Fruit fly (Drosophila melanogaster) whole organism, embryonic: Measurements from ENCODE around the gene Vps13D.

Experiments
- Aef1 ChIP-seq: fragments of 200-800 bp; sonication (Bioruptor generic); IDR thresholded peaks from 3 replicates; pipeline ENCODE4 v1.3.6; 2022; ENCODE audit warnings: missing biosample characterization, missing genetic modification characterization
- B-H2 ChIP-seq: fragments of 200-800 bp; sonication (Bioruptor generic); optimal IDR thresholded peaks from 2 replicates; lab custom pipeline; 2018; ENCODE audit warnings: missing biosample characterization, mild to moderate bottlenecking, missing genetic modification characterization
- C15 ChIP-seq: fragments of 200-800 bp; sonication (Bioruptor generic); IDR thresholded peaks from 3 replicates; pipeline ENCODE4 v1.3.6; 2022; ENCODE audit warnings: missing biosample characterization, missing genetic modification characterization
- CG1024 ChIP-seq: fragments of 200-800 bp; sonication (Bioruptor generic); IDR thresholded peaks from 2 replicates; pipeline ENCODE4 v1.3.6; 2022; ENCODE audit warnings: missing biosample characterization, missing genetic modification characterization
- CG10565 ChIP-seq: fragments of 200-800 bp; sonication (Bioruptor generic); optimal IDR thresholded peaks from 3 replicates; lab custom pipeline; 2016; ENCODE audit warnings: missing biosample characterization, mild to moderate bottlenecking, missing genetic modification characterization
- CG11723 ChIP-seq: fragments of 200-800 bp; sonication (Bioruptor generic); optimal IDR thresholded peaks from 2 replicates; lab custom pipeline; 2017; ENCODE audit warnings: missing biosample characterization, mild to moderate bottlenecking, missing genetic modification characterization
- CG12155 ChIP-seq: fragments of 200-800 bp; sonication (Bioruptor generic); optimal IDR thresholded peaks from 3 replicates; lab custom pipeline; 2016; ENCODE audit warnings: missing biosample characterization, missing genetic modification characterization
- CG12942 ChIP-seq: fragments of 200-800 bp; sonication (Bioruptor generic); optimal IDR thresholded peaks from 3 replicates; lab custom pipeline; 2016; ENCODE audit warnings: missing biosample characterization, missing genetic modification characterization
- CG1529 ChIP-seq: fragments of 200-800 bp; sonication (Bioruptor generic); optimal IDR thresholded peaks from 3 replicates; lab custom pipeline; 2018; ENCODE audit warnings: missing biosample characterization, missing genetic modification characterization
- CG16813 ChIP-seq: fragments of 200-800 bp; sonication (Bioruptor generic); IDR thresholded peaks from 3 replicates; pipeline ENCODE4 v1.3.6; 2022; ENCODE audit warnings: missing biosample characterization, missing genetic modification characterization; ENCODE audit not compliant: partially characterized antibody
- CG18476 ChIP-seq: fragments of 200-800 bp; sonication (Bioruptor generic); optimal IDR thresholded peaks from 2 replicates; lab custom pipeline; 2016; ENCODE audit warnings: missing biosample characterization, mild to moderate bottlenecking, missing genetic modification characterization
- CG18619 ChIP-seq: fragments of 200-800 bp; sonication (Bioruptor generic); optimal IDR thresholded peaks from 3 replicates; lab custom pipeline; 2017; ENCODE audit warnings: missing biosample characterization, mild to moderate bottlenecking, missing genetic modification characterization
- CG2202 ChIP-seq: fragments of 200-800 bp; sonication (Bioruptor generic); optimal IDR thresholded peaks from 2 replicates; lab custom pipeline; 2018; ENCODE audit warnings: missing biosample characterization, mild to moderate bottlenecking, missing genetic modification characterization
- CG33213 ChIP-seq: fragments of 200-800 bp; sonication (Bioruptor generic); optimal IDR thresholded peaks from 3 replicates; lab custom pipeline; 2016; ENCODE audit warnings: missing biosample characterization, missing genetic modification characterization
- CG34376 ChIP-seq: fragments of 200-800 bp; sonication (Bioruptor generic); optimal IDR thresholded peaks from 2 replicates; lab custom pipeline; 2018; ENCODE audit warnings: missing biosample characterization, mild to moderate bottlenecking, missing genetic modification characterization
- CG3847 ChIP-seq: fragments of 200-800 bp; sonication (Bioruptor generic); IDR thresholded peaks from 2 replicates; pipeline ENCODE4 v1.3.6; 2022; ENCODE audit warnings: missing biosample characterization, missing genetic modification characterization
- CG5953 ChIP-seq: fragments of 200-800 bp; sonication (Bioruptor generic); IDR thresholded peaks from 2 replicates; pipeline ENCODE4 v1.3.6; 2022; ENCODE audit warnings: missing biosample characterization, missing genetic modification characterization
- CG7357 ChIP-seq: fragments of 200-800 bp; sonication (Bioruptor generic); IDR thresholded peaks from 3 replicates; pipeline ENCODE4 v1.3.6; 2022; ENCODE audit warnings: missing biosample characterization, missing genetic modification characterization
- CG8478 ChIP-seq: fragments of >200 bp; optimal IDR thresholded peaks from 2 replicates; lab custom pipeline; 2018
- CG8924 ChIP-seq: fragments of 200-800 bp; optimal IDR thresholded peaks from 3 replicates; lab custom pipeline; 2019; ENCODE audit warnings: missing biosample characterization, mild to moderate bottlenecking, missing genetic modification characterization, moderate library complexity
- Deaf1 ChIP-seq: fragments of 200-800 bp; optimal IDR thresholded peaks from 3 replicates; lab custom pipeline; 2019; ENCODE audit warnings: missing biosample characterization, mild to moderate bottlenecking, missing genetic modification characterization, moderate library complexity
- Dek ChIP-seq: fragments of 200-800 bp; sonication (Bioruptor generic); optimal IDR thresholded peaks from 3 replicates; lab custom pipeline; 2019; ENCODE audit warnings: missing biosample characterization, mild to moderate bottlenecking, missing genetic modification characterization, moderate library complexity
- Dll ChIP-seq: fragments of 200-800 bp; sonication (Bioruptor generic); IDR thresholded peaks from 4 replicates; pipeline ENCODE4 v1.3.6; 2022; ENCODE audit warnings: missing biosample characterization, missing genetic modification characterization; ENCODE audit not compliant: partially characterized antibody
- E2f2 ChIP-seq: fragments of 200-800 bp; sonication (Bioruptor generic); IDR thresholded peaks from 2 replicates; pipeline ENCODE4 v1.3.6; 2022; ENCODE audit warnings: missing biosample characterization, missing genetic modification characterization
- Eip74EF ChIP-seq, 2 experiments: fragments of 200-800 bp in 1 of 2; fragments of >200 bp in 1 of 2; sonication (Bioruptor generic) in 1 of 2; optimal IDR thresholded peaks; 2 replicates each; lab custom pipeline; 2017 to 2019; ENCODE audit warnings: missing biosample characterization in 2 of 2, missing genetic modification characterization in 2 of 2, mild to moderate bottlenecking in 1 of 2, moderate library complexity in 1 of 2
- HLHmδ ChIP-seq: fragments of 200-800 bp; sonication (Bioruptor generic); optimal IDR thresholded peaks from 2 replicates; lab custom pipeline; 2018; ENCODE audit warnings: missing biosample characterization, mild to moderate bottlenecking, missing genetic modification characterization, moderate library complexity
- Hmr ChIP-seq: fragments of 200-800 bp; sonication (Bioruptor generic); optimal IDR thresholded peaks from 3 replicates; lab custom pipeline; 2017; ENCODE audit warnings: mild to moderate bottlenecking, missing biosample characterization, missing genetic modification reagents, missing genetic modification characterization
- Hmx ChIP-seq: fragments of 200-800 bp; sonication (Bioruptor generic); optimal IDR thresholded peaks from 2 replicates; lab custom pipeline; 2016; ENCODE audit warnings: missing biosample characterization, missing genetic modification characterization
- Hr39 ChIP-seq: fragments of >200 bp; optimal IDR thresholded peaks from 2 replicates; lab custom pipeline; 2017
- Hr51 ChIP-seq, 2 experiments: fragments of 200-800 bp; sonication (Bioruptor generic); optimal IDR thresholded peaks; 2 replicates in 1 of 2; 3 replicates in 1 of 2; lab custom pipeline; 2016 to 2018; ENCODE audit warnings: missing biosample characterization in 2 of 2, missing genetic modification characterization in 2 of 2, mild to moderate bottlenecking in 1 of 2, moderate library complexity in 1 of 2
- MBD-R2 ChIP-seq: fragments of 200-800 bp; sonication (Bioruptor generic); IDR thresholded peaks from 2 replicates; pipeline ENCODE4 v1.3.6; 2022; ENCODE audit warnings: missing biosample characterization, missing genetic modification characterization
- Stat92E ChIP-seq, 3 experiments: fragments of >200 bp in 2 of 3; fragments of 200-800 bp in 1 of 3; sonication (Bioruptor generic) in 1 of 3; optimal IDR thresholded peaks; 2 replicates each; lab custom pipeline; 2017 to 2019; ENCODE audit warnings: missing biosample characterization in 3 of 3, missing genetic modification characterization in 3 of 3, mild to moderate bottlenecking in 1 of 3, moderate library complexity in 1 of 3
- bbx ChIP-seq: fragments of 200-800 bp; sonication (Bioruptor generic); IDR thresholded peaks from 2 replicates; pipeline ENCODE4 v1.3.6; 2022; ENCODE audit warnings: missing biosample characterization, missing genetic modification characterization; ENCODE audit not compliant: partially characterized antibody
- ci ChIP-seq: fragments of 200-800 bp; sonication (Bioruptor generic); IDR thresholded peaks from 3 replicates; pipeline ENCODE4 v1.3.6; 2022; ENCODE audit warnings: missing biosample characterization, missing genetic modification characterization
- crol ChIP-seq: fragments of 200-800 bp; sonication (Bioruptor generic); IDR thresholded peaks from 2 replicates; pipeline ENCODE4 v1.3.6; 2022; ENCODE audit warnings: missing biosample characterization, missing genetic modification characterization
- dmrt11E ChIP-seq: fragments of 200-800 bp; sonication (Bioruptor generic); optimal IDR thresholded peaks from 3 replicates; lab custom pipeline; 2018; ENCODE audit warnings: missing biosample characterization, mild to moderate bottlenecking, missing genetic modification characterization, moderate library complexity
- gfzf ChIP-seq: fragments of 200-800 bp; sonication (Bioruptor generic); optimal IDR thresholded peaks from 2 replicates; lab custom pipeline; 2016; ENCODE audit warnings: missing biosample characterization, mild to moderate bottlenecking, missing genetic modification characterization, moderate library complexity
- hbn ChIP-seq: fragments of 200-800 bp; sonication (Bioruptor generic); IDR thresholded peaks from 2 replicates; pipeline ENCODE4 v1.3.6; 2022; ENCODE audit warnings: missing biosample characterization, missing genetic modification characterization; ENCODE audit not compliant: partially characterized antibody
- her ChIP-seq: fragments of 200-800 bp; sonication (Bioruptor generic); optimal IDR thresholded peaks from 2 replicates; lab custom pipeline; 2016; ENCODE audit warnings: missing biosample characterization, missing genetic modification characterization
- ken ChIP-seq: fragments of 200-800 bp; sonication (Bioruptor generic); IDR thresholded peaks from 3 replicates; pipeline ENCODE4 v1.3.6; 2022; ENCODE audit warnings: missing biosample characterization, missing genetic modification characterization
- lola ChIP-seq, 3 experiments: fragments of >200 bp in 2 of 3; fragments of 200-800 bp in 1 of 3; sonication (Bioruptor generic) in 1 of 3; optimal IDR thresholded peaks; 2 replicates each; lab custom pipeline; 2017 to 2019; ENCODE audit warnings: missing biosample characterization in 3 of 3, missing genetic modification characterization in 3 of 3, mild to moderate bottlenecking in 1 of 3, moderate library complexity in 1 of 3
- mirr ChIP-seq: fragments of 200-800 bp; sonication (Bioruptor generic); optimal IDR thresholded peaks from 3 replicates; lab custom pipeline; 2018; ENCODE audit warnings: missing biosample characterization, mild to moderate bottlenecking, missing genetic modification characterization
- nom ChIP-seq: fragments of 200-800 bp; sonication (Bioruptor generic); optimal IDR thresholded peaks from 2 replicates; lab custom pipeline; 2017; ENCODE audit warnings: missing biosample characterization, missing genetic modification characterization, mild to moderate bottlenecking, moderate library complexity, missing genetic modification reagents
- odd ChIP-seq: fragments of 200-800 bp; sonication (Bioruptor generic); optimal IDR thresholded peaks from 2 replicates; lab custom pipeline; 2017; ENCODE audit warnings: missing biosample characterization, mild to moderate bottlenecking, missing genetic modification characterization
- otp ChIP-seq: fragments of 200-800 bp; sonication (Bioruptor generic); IDR thresholded peaks from 3 replicates; pipeline ENCODE4, ENCODE4 v1.3.6; 2022; ENCODE audit warnings: missing biosample characterization, missing genetic modification characterization
- pros ChIP-seq: fragments of 200-800 bp; sonication (Bioruptor generic); optimal IDR thresholded peaks from 3 replicates; lab custom pipeline; 2019; ENCODE audit warnings: missing biosample characterization, mild to moderate bottlenecking, missing genetic modification characterization, moderate library complexity
- salm ChIP-seq: fragments of 200-800 bp; sonication (Bioruptor generic); optimal IDR thresholded peaks from 2 replicates; lab custom pipeline; 2018; ENCODE audit warnings: missing biosample characterization, mild to moderate bottlenecking, missing genetic modification characterization
- slbo ChIP-seq: fragments of 200-800 bp; sonication (Bioruptor generic); IDR thresholded peaks from 2 replicates; pipeline ENCODE4 v1.3.6; 2022; ENCODE audit warnings: missing biosample characterization, missing genetic modification characterization
- sna ChIP-seq: fragments of 200-800 bp; sonication (Bioruptor generic); IDR thresholded peaks from 2 replicates; pipeline ENCODE4 v1.3.6; 2022; ENCODE audit warnings: missing biosample characterization, missing genetic modification characterization; ENCODE audit not compliant: partially characterized antibody
- tna ChIP-seq: fragments of 200-800 bp; sonication (Bioruptor generic); IDR thresholded peaks from 2 replicates; pipeline ENCODE4 v1.3.6; 2022; ENCODE audit warnings: missing biosample characterization, missing genetic modification characterization; ENCODE audit not compliant: partially characterized antibody

Gene Vps13D

dm6 chr3L:12804730-12805170 lies 49.9 kb downstream of the Vps13D start, which contains the start of gene Atg1 (continued):
- TF ChIP-seq CG11723 (GFP tag; lab: Kevin White, UChicago) (no peak), E2f2 (GFP tag; lab: Robert Waterston, UW) (peak; percentile 16; the same call in 1 of the 2 replicates), CG18619 (no peak), bbx (GFP tag; lab: Robert Waterston, UW) (peak; percentile 46; the same call in 1 of the 2 replicates), CG33213 (GFP tag; lab: Kevin White, UChicago) (no peak), Eip74EF (GFP tag; optimal IDR thresholded peaks at IDR 0.05; lab: Kevin White, UChicago) (peak in 1 of 2 experiments; percentile 18), hbn (GFP tag; lab: Robert Waterston, UW) (no peak), her (peak; percentile 51), mirr (GFP tag; lab: Kevin White, UChicago) (peak; percentile 7), CG1024 (no peak), odd (GFP tag; lab: Kevin White, UChicago) (no peak), CG12155 (no peak), CG2202 (tag; lab: Kevin White, UChicago) (no peak), HLHmδ (GFP tag; lab: Kevin White, UChicago) (peak; percentile 51), Hr39 (lab: Kevin White, UChicago) (no peak), CG12942 (GFP tag; lab: Kevin White, UChicago) (no peak), CG3847 (GFP tag; lab: Robert Waterston, UW) (peak; percentile 33; the same call in 1 of the 2 replicates), MBD-R2 (peak; percentile 26; the same call in 1 of the 2 replicates), slbo (no peak), Hmx (GFP tag; lab: Kevin White, UChicago) (no peak), lola (GFP tag; optimal IDR thresholded peaks at IDR 0.05; lab: Kevin White, UChicago) (no peak), nom (GFP tag; lab: Kevin White, UChicago) (peak; percentile 26), CG34376 (peak; percentile 17), Dll (GFP tag; lab: Robert Waterston, UW) (no peak), Dek (tag; lab: Kevin White, UChicago) (peak; percentile 2), sna (no peak), B-H2 (GFP tag; lab: Kevin White, UChicago) (no peak), CG18476 (GFP tag; lab: Kevin White, UChicago) (no peak), Stat92E (GFP tag; optimal IDR thresholded peaks at IDR 0.05; lab: Kevin White, UChicago) (no peak), crol (GFP tag; lab: Robert Waterston, UW) (peak; percentile 16; the same call in 1 of the 2 replicates), pros (GFP tag; lab: Kevin White, UChicago) (peak; percentile 49), tna (no peak), dmrt11E (tag; lab: Kevin White, UChicago) (no peak), CG5953 (GFP tag; lab: Robert Waterston, UW) (no peak), C15 (GFP tag; lab: Robert Waterston, UW) (no peak), CG16813 (peak; percentile 38; the same call in 1 of the 3 replicates), otp (GFP tag; lab: Robert Waterston, UW) (no peak; the same call in 2 of the 3 replicates), Hr51 (GFP tag; optimal IDR thresholded peaks at IDR 0.05; lab: Kevin White, UChicago) (no peak), gfzf (GFP tag; lab: Kevin White, UChicago) (peak; percentile 74), CG1529 (no peak), CG10565 (GFP tag; lab: Kevin White, UChicago) (no peak), CG7357 (no peak), salm (tag; lab: Kevin White, UChicago) (peak; percentile 12), CG8478 (no peak), Deaf1 (tag; lab: Kevin White, UChicago) (peak; percentile 8), ken (GFP tag; lab: Robert Waterston, UW) (peak; percentile 39; the same call in 1 of the 3 replicates), CG8924 (peak; percentile 3), ci (GFP tag; lab: Robert Waterston, UW) (peak; percentile 33; the same call in 1 of the 3 replicates), Aef1 (GFP tag; lab: Robert Waterston, UW) (no peak), Hmr (GFP tag; lab: Kevin White, UChicago) (peak; percentile 37)
